Worm (Caenorhabditis elegans) whole organism, L4/young adult: ENCODE results near the gene T28D6.4.

Experiments used
- W03F9.2 ChIP-seq: fragments of 150-350 bp; optimal IDR thresholded peaks from 2 replicates; lab custom pipeline; 2014; ENCODE audit warnings: missing biosample characterization, missing genetic modification characterization
- dao-5 ChIP-seq: sonication (generic microtip); optimal IDR thresholded peaks from 2 replicates; lab custom pipeline; 2016; ENCODE audit warnings: missing genotype, missing genetic modification characterization, moderate library complexity, missing compliant biosample characterization
- him-1 ChIP-seq: sonication (generic microtip); optimal IDR thresholded peaks from 2 replicates; lab custom pipeline; 2016; ENCODE audit warnings: missing genotype, missing genetic modification reagents, missing genetic modification characterization, missing compliant biosample characterization

DNA sequence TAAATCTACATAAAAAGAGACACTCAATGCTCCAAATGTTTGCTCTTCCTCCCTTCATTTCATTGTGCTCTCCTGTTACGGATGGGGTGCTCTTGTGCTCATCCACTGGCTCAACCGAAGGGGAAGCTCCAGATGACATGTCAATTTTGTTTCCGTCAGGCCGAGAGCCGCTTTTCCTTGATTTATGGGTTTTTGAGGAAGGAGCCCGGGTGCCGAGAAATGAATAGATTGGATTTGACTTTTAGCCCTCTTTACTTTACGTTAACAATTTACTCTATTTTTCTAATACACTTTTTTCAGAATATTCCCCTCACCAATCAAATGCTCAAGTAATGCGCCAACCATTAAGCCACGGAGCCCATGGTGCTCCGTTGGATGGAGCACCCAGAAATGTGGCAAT lies at the start of gene T28D6.4:
- TF ChIP-seq him-1 (no peak), dao-5 (tag; lab: Kevin White, UChicago) (no peak), W03F9.2 (no peak)
